Fruit fly (Drosophila melanogaster): ENCODE measurements around the gene abo.

The abo gene

dm6 chr2L:10975193-10975592 is at the start of gene abo:
TSS of gene abo (minus strand) at chr2L:10975293.
- TF ChIP-seq Dif (GFP tag; optimal IDR thresholded peaks at IDR 0.05; ENCODE audit: partially characterized antibody) (no peak), Dfd (GFP tag; optimal IDR thresholded peaks at IDR 0.05) (no peak), CrebA (GFP tag; optimal IDR thresholded peaks at IDR 0.05; ENCODE audit: borderline replicate concordance) (no peak), Myc (optimal IDR thresholded peaks at IDR 0.05) (no peak), sage (GFP tag; optimal IDR thresholded peaks at IDR 0.05) (no peak), usp (GFP tag; optimal IDR thresholded peaks at IDR 0.05) (no peak), Jra (GFP tag; optimal IDR thresholded peaks at IDR 0.05) (no peak), CG32264 (GFP tag; optimal IDR thresholded peaks at IDR 0.05) (no peak), fru (GFP tag; optimal IDR thresholded peaks at IDR 0.05) (no peak), woc (GFP tag; optimal IDR thresholded peaks at IDR 0.05) (no peak), psq (GFP tag; optimal IDR thresholded peaks at IDR 0.05) (no peak), brk (GFP tag; optimal IDR thresholded peaks at IDR 0.05) (no peak), HLH106 (tag; optimal IDR thresholded peaks at IDR 0.05) (no peak), CG9705 (GFP tag; optimal IDR thresholded peaks at IDR 0.05) (no peak), sv (GFP tag; optimal IDR thresholded peaks at IDR 0.05) (no peak), Hr78 (GFP tag; optimal IDR thresholded peaks at IDR 0.05) (no peak), Sp1 (GFP tag; optimal IDR thresholded peaks at IDR 0.05) (no peak), rgr (GFP tag; optimal IDR thresholded peaks at IDR 0.05) (no peak)

dm6 chr2L:11023875-11024274 is 48.8 kb upstream of the abo start:
- TF ChIP-seq foxo (GFP tag; optimal IDR thresholded peaks at IDR 0.05) (no peak), ey (GFP tag; optimal IDR thresholded peaks at IDR 0.05) (no peak), brk (GFP tag; optimal IDR thresholded peaks at IDR 0.05) (peak; percentile 1), fru (GFP tag; optimal IDR thresholded peaks at IDR 0.05) (peak; percentile 15), CG9705 (GFP tag; optimal IDR thresholded peaks at IDR 0.05) (no peak)

dm6 chr2L:11022804-11023203 is 47.7 kb upstream of the abo start:
- no peak for TF ChIP-seq Vsx2 (GFP tag; optimal IDR thresholded peaks at IDR 0.05; ENCODE audit: partially characterized antibody)
- no peak for TF ChIP-seq Abd-B (GFP tag; optimal IDR thresholded peaks at IDR 0.05)
- TF ChIP-seq foxo (GFP tag; optimal IDR thresholded peaks at IDR 0.05), result peak in 1 of 2 experiments; percentile 23
- peak; percentile 19 for TF ChIP-seq fru (GFP tag; optimal IDR thresholded peaks at IDR 0.05)
- no peak for TF ChIP-seq Hr78 (GFP tag; optimal IDR thresholded peaks at IDR 0.05)
- no peak for TF ChIP-seq Mio (GFP tag; optimal IDR thresholded peaks at IDR 0.05)
- peak; percentile 9 for TF ChIP-seq h (GFP tag; optimal IDR thresholded peaks at IDR 0.05)
- no peak for TF ChIP-seq usp (GFP tag; optimal IDR thresholded peaks at IDR 0.05)
- TF ChIP-seq rgr (GFP tag; optimal IDR thresholded peaks at IDR 0.05), result peak; percentile 22

- TF ChIP-seq GATAd (GFP tag; optimal IDR thresholded peaks at IDR 0.05) (no peak), HLH106 (tag; optimal IDR thresholded peaks at IDR 0.05) (no peak), Myc (optimal IDR thresholded peaks at IDR 0.05) (no peak), psq (GFP tag; optimal IDR thresholded peaks at IDR 0.05) (peak; percentile 29), Mio (GFP tag; optimal IDR thresholded peaks at IDR 0.05) (no peak), lola (GFP tag; optimal IDR thresholded peaks at IDR 0.05) (no peak), usp (GFP tag; optimal IDR thresholded peaks at IDR 0.05) (no peak), rgr (GFP tag; optimal IDR thresholded peaks at IDR 0.05) (no peak), pan (optimal IDR thresholded peaks at IDR 0.05) (no peak), CG32264 (GFP tag; optimal IDR thresholded peaks at IDR 0.05) (no peak), Abd-B (GFP tag; optimal IDR thresholded peaks at IDR 0.05) (no peak), Vsx2 (GFP tag; optimal IDR thresholded peaks at IDR 0.05; ENCODE audit: partially characterized antibody) (no peak), h (GFP tag; optimal IDR thresholded peaks at IDR 0.05) (peak; percentile 24), dmrt93B (GFP tag; optimal IDR thresholded peaks at IDR 0.05) (peak; percentile 16), CrebA (GFP tag; optimal IDR thresholded peaks at IDR 0.05; ENCODE audit: borderline replicate concordance) (no peak), brk (GFP tag; optimal IDR thresholded peaks at IDR 0.05) (no peak), Hr78 (GFP tag; optimal IDR thresholded peaks at IDR 0.05) (no peak), woc (GFP tag; optimal IDR thresholded peaks at IDR 0.05) (peak; percentile 66), sage (GFP tag; optimal IDR thresholded peaks at IDR 0.05) (no peak), Hnf4 (GFP tag; optimal IDR thresholded peaks at IDR 0.05) (no peak), Dif (GFP tag; optimal IDR thresholded peaks at IDR 0.05; ENCODE audit: partially characterized antibody) (no peak), CG9705 (GFP tag; optimal IDR thresholded peaks at IDR 0.05) (no peak), OdsH (GFP tag; optimal IDR thresholded peaks at IDR 0.05) (peak; percentile 41), jim (GFP tag; optimal IDR thresholded peaks at IDR 0.05) (no peak), br (GFP tag; optimal IDR thresholded peaks at IDR 0.05) (no peak), N (GFP tag; optimal IDR thresholded peaks at IDR 0.05) (no peak), Rel (GFP tag; optimal IDR thresholded peaks at IDR 0.05) (no peak), Rel (tag; optimal IDR thresholded peaks at IDR 0.05) (no peak), Dfd (GFP tag; optimal IDR thresholded peaks at IDR 0.05) (no peak), Sp1 (GFP tag; optimal IDR thresholded peaks at IDR 0.05) (no peak), sv (GFP tag; optimal IDR thresholded peaks at IDR 0.05) (no peak), foxo (GFP tag; optimal IDR thresholded peaks at IDR 0.05) (peak in 1 of 2 experiments; percentile 31), fru (GFP tag; optimal IDR thresholded peaks at IDR 0.05) (peak; percentile 25), dsf (GFP tag; optimal IDR thresholded peaks at IDR 0.05; ENCODE audit: borderline replicate concordance) (no peak), ey (GFP tag; optimal IDR thresholded peaks at IDR 0.05) (peak; percentile 1), tai (GFP tag; optimal IDR thresholded peaks at IDR 0.05) (no peak), Hr83 (GFP tag; optimal IDR thresholded peaks at IDR 0.05; ENCODE audit: poor library complexity, severe bottlenecking) (no peak), dl (GFP tag; optimal IDR thresholded peaks at IDR 0.05; ENCODE audit: insufficient read depth in 1 of 2, partially characterized antibody in 2 of 2) (no peak), Jra (GFP tag; optimal IDR thresholded peaks at IDR 0.05) (no peak)
Measured at dm6 chr2L:11021606-11022005, 46.5 kb upstream of the abo start.

Data from whole organism, wandering third instar larva.